Worm (Caenorhabditis elegans) whole organism, L2 larva: Measurements from ENCODE around the gene nhr-93.

Experiments used
- C34F6.9 ChIP-seq: fragments of 150-350 bp; optimal IDR thresholded peaks from 2 replicates; lab custom pipeline; 2014; ENCODE audit warnings: missing biosample characterization, missing genetic modification characterization
- F13H6.1 ChIP-seq: sonication (generic microtip); optimal IDR thresholded peaks from 2 replicates; lab custom pipeline; 2016; ENCODE audit warnings: missing genetic modification characterization, missing compliant biosample characterization
- R02D3.7 ChIP-seq: fragments of 150-350 bp; optimal IDR thresholded peaks from 2 replicates; lab custom pipeline; 2014; ENCODE audit warnings: missing biosample characterization, missing genetic modification characterization
- Y55F3AM.14 ChIP-seq: fragments of 200-800 bp; sonication (Bioruptor generic); optimal IDR thresholded peaks from 2 replicates; lab custom pipeline; 2018; ENCODE audit warnings: mild to moderate bottlenecking, missing genetic modification characterization, missing compliant biosample characterization
- ZK546.5 ChIP-seq: sonication (generic microtip); optimal IDR thresholded peaks from 2 replicates; lab custom pipeline; 2017; ENCODE audit warnings: missing biosample characterization, missing genetic modification characterization
- alr-1 ChIP-seq: fragments of 150-350 bp; optimal IDR thresholded peaks from 2 replicates; lab custom pipeline; 2014; ENCODE audit warnings: missing biosample characterization, missing genetic modification characterization
- aly-2 ChIP-seq: fragments of 150-350 bp; optimal IDR thresholded peaks from 2 replicates; lab custom pipeline; 2014; ENCODE audit warnings: missing biosample characterization, missing genetic modification characterization
- ama-1 ChIP-seq: fragments of 150-350 bp; optimal IDR thresholded peaks from 2 replicates; lab custom pipeline; 2018; ENCODE audit warnings: inconsistent platforms
- blmp-1 ChIP-seq: sonication (generic microtip); optimal IDR thresholded peaks from 2 replicates; lab custom pipeline; 2017; ENCODE audit warnings: missing genetic modification characterization, mild to moderate bottlenecking, missing compliant biosample characterization, antibody characterized with exemption, moderate library complexity; ENCODE audit not compliant: insufficient read depth
- ceh-16 ChIP-seq: fragments of 150-350 bp; optimal IDR thresholded peaks from 2 replicates; lab custom pipeline; 2014; ENCODE audit warnings: missing biosample characterization, missing genetic modification characterization
- ceh-82 ChIP-seq: fragments of 150-350 bp; optimal IDR thresholded peaks from 2 replicates; lab custom pipeline; 2014; ENCODE audit warnings: missing biosample characterization, missing genetic modification characterization
- crh-2 ChIP-seq: sonication (generic microtip); optimal IDR thresholded peaks from 2 replicates; lab custom pipeline; 2017; ENCODE audit warnings: missing biosample characterization, missing genetic modification characterization
- dmd-4 ChIP-seq: sonication (generic microtip); optimal IDR thresholded peaks from 2 replicates; lab custom pipeline; 2017; ENCODE audit warnings: missing biosample characterization, missing genetic modification characterization
- egl-27 ChIP-seq: sonication (generic microtip); optimal IDR thresholded peaks from 3 replicates; lab custom pipeline; 2017; ENCODE audit warnings: missing biosample characterization, missing genetic modification reagents, missing genetic modification characterization
- elt-1 ChIP-seq: fragments of 150-350 bp; optimal IDR thresholded peaks from 2 replicates; lab custom pipeline; 2014; ENCODE audit warnings: missing biosample characterization, missing genetic modification characterization
- elt-3 ChIP-seq: sonication (generic microtip); optimal IDR thresholded peaks from 2 replicates; lab custom pipeline; 2017; ENCODE audit warnings: missing biosample characterization, missing genetic modification characterization
- fos-1 ChIP-seq: fragments of 150-350 bp; optimal IDR thresholded peaks from 2 replicates; lab custom pipeline; 2014; ENCODE audit warnings: missing biosample characterization, missing genetic modification characterization
- gmeb-1 ChIP-seq: fragments of 150-350 bp; optimal IDR thresholded peaks from 2 replicates; lab custom pipeline; 2014; ENCODE audit warnings: missing biosample characterization, missing genetic modification characterization
- lin-11 ChIP-seq: fragments of 150-350 bp; sonication (generic microtip); optimal IDR thresholded peaks from 2 replicates; lab custom pipeline; 2014; ENCODE audit warnings: missing biosample characterization, missing genetic modification characterization, inconsistent platforms, mixed read lengths
- lin-13 ChIP-seq: fragments of 150-350 bp; optimal IDR thresholded peaks from 2 replicates; lab custom pipeline; 2014; ENCODE audit warnings: missing biosample characterization, missing genetic modification reagents, missing genetic modification characterization
- lin-39 ChIP-seq: fragments of 150-350 bp; optimal IDR thresholded peaks from 2 replicates; lab custom pipeline; 2014; ENCODE audit warnings: missing biosample characterization, missing genetic modification reagents, missing genetic modification characterization
- lsy-2 ChIP-seq, 2 experiments: fragments of 150-350 bp in 1 of 2; sonication (generic microtip) in 1 of 2; optimal IDR thresholded peaks; 2 replicates each; lab custom pipeline; 2014 to 2017; ENCODE audit warnings: missing biosample characterization in 2 of 2, missing genetic modification characterization in 2 of 2
- mab-5 ChIP-seq: fragments of 150-350 bp; optimal IDR thresholded peaks from 2 replicates; lab custom pipeline; 2014; ENCODE audit warnings: missing biosample characterization, missing genetic modification characterization
- mbf-1 ChIP-seq: sonication (generic microtip); optimal IDR thresholded peaks from 2 replicates; lab custom pipeline; 2017; ENCODE audit warnings: missing biosample characterization, missing genetic modification characterization
- mdl-1 ChIP-seq, 2 experiments: fragments of 150-350 bp in 1 of 2; sonication (generic microtip) in 1 of 2; optimal IDR thresholded peaks; 2 replicates each; lab custom pipeline; 2017; ENCODE audit warnings: missing biosample characterization in 2 of 2, missing genetic modification characterization in 2 of 2
- nhr-10 ChIP-seq: sonication (generic microtip); optimal IDR thresholded peaks from 2 replicates; lab custom pipeline; 2017; ENCODE audit warnings: missing biosample characterization, missing genetic modification characterization
- nhr-11 ChIP-seq: fragments of 150-350 bp; optimal IDR thresholded peaks from 2 replicates; lab custom pipeline; 2014; ENCODE audit warnings: missing biosample characterization, missing genetic modification characterization
- nhr-12 ChIP-seq: fragments of 150-350 bp; optimal IDR thresholded peaks from 2 replicates; lab custom pipeline; 2014; ENCODE audit warnings: missing biosample characterization, missing genetic modification characterization
- nhr-129 ChIP-seq: fragments of 150-350 bp; optimal IDR thresholded peaks from 2 replicates; lab custom pipeline; 2014; ENCODE audit warnings: missing biosample characterization, missing genetic modification characterization
- nhr-21 ChIP-seq: fragments of 150-350 bp; optimal IDR thresholded peaks from 2 replicates; lab custom pipeline; 2014; ENCODE audit warnings: missing biosample characterization, missing genetic modification characterization
- nhr-23 ChIP-seq: fragments of 150-350 bp; optimal IDR thresholded peaks from 2 replicates; lab custom pipeline; 2014; ENCODE audit warnings: missing biosample characterization, missing genetic modification reagents, missing genetic modification characterization
- nhr-237 ChIP-seq: fragments of 150-350 bp; optimal IDR thresholded peaks from 2 replicates; lab custom pipeline; 2014; ENCODE audit warnings: missing biosample characterization, missing genetic modification characterization
- nhr-25 ChIP-seq: fragments of 150-350 bp; sonication (generic microtip); optimal IDR thresholded peaks from 3 replicates; lab custom pipeline; 2014; ENCODE audit warnings: missing biosample characterization, missing genetic modification characterization
- nhr-6 ChIP-seq: fragments of 150-350 bp; optimal IDR thresholded peaks from 2 replicates; lab custom pipeline; 2014; ENCODE audit warnings: missing biosample characterization, missing genetic modification characterization
- nhr-77 ChIP-seq: fragments of 150-350 bp; optimal IDR thresholded peaks from 2 replicates; lab custom pipeline; 2014; ENCODE audit warnings: missing biosample characterization, missing genetic modification characterization
- peb-1 ChIP-seq: fragments of 150-350 bp; optimal IDR thresholded peaks from 2 replicates; lab custom pipeline; 2014; ENCODE audit warnings: missing biosample characterization, missing genetic modification characterization
- sem-4 ChIP-seq: fragments of 150-350 bp; optimal IDR thresholded peaks from 2 replicates; lab custom pipeline; 2014; ENCODE audit warnings: missing biosample characterization, missing genetic modification reagents, missing genetic modification characterization
- skn-1 ChIP-seq: sonication (generic microtip); optimal IDR thresholded peaks from 2 replicates; lab custom pipeline; 2017; ENCODE audit warnings: missing biosample characterization, missing genetic modification characterization
- sma-3 ChIP-seq: sonication (generic microtip); optimal IDR thresholded peaks from 2 replicates; lab custom pipeline; 2016; ENCODE audit warnings: missing genetic modification reagents, missing genetic modification characterization, missing compliant biosample characterization
- sma-9 ChIP-seq, 2 experiments: fragments of 150-350 bp in 1 of 2; sonication (generic microtip) in 1 of 2; optimal IDR thresholded peaks; 2 replicates each; lab custom pipeline; 2014 to 2016; ENCODE audit warnings: missing genetic modification characterization in 2 of 2, mild to moderate bottlenecking in 1 of 2, missing biosample characterization in 1 of 2, missing compliant biosample characterization in 1 of 2, missing genetic modification reagents in 1 of 2, moderate library complexity in 1 of 2
- snpc-4 ChIP-seq: fragments of 150-350 bp; optimal IDR thresholded peaks from 2 replicates; lab custom pipeline; 2014; ENCODE audit warnings: missing biosample characterization, missing genetic modification characterization
- unc-39 ChIP-seq: fragments of 150-350 bp; optimal IDR thresholded peaks from 2 replicates; lab custom pipeline; 2014; ENCODE audit warnings: missing biosample characterization, missing genetic modification characterization
- unc-55 ChIP-seq: fragments of 150-350 bp; sonication (generic microtip); optimal IDR thresholded peaks from 3 replicates; lab custom pipeline; 2014; ENCODE audit warnings: missing biosample characterization, missing genetic modification reagents, missing genetic modification characterization
- unc-62 ChIP-seq: fragments of 150-350 bp; optimal IDR thresholded peaks from 2 replicates; lab custom pipeline; 2014; ENCODE audit warnings: missing biosample characterization, missing genetic modification reagents, missing genetic modification characterization
- zag-1 ChIP-seq: fragments of 150-350 bp; optimal IDR thresholded peaks from 2 replicates; lab custom pipeline; 2014; ENCODE audit warnings: missing biosample characterization, missing genetic modification characterization
- ztf-1 ChIP-seq: fragments of 200-800 bp; sonication (Bioruptor generic); conservative IDR thresholded peaks from 2 replicates; pipeline ENCODE4 v1.3.6; 2022; ENCODE audit warnings: missing genetic modification characterization, missing compliant biosample characterization
- ztf-11 ChIP-seq: sonication (generic microtip); optimal IDR thresholded peaks from 2 replicates; lab custom pipeline; 2017; ENCODE audit warnings: missing biosample characterization, missing genetic modification characterization
- ztf-4 ChIP-seq: fragments of 150-350 bp; optimal IDR thresholded peaks from 2 replicates; lab custom pipeline; 2014; ENCODE audit warnings: missing biosample characterization, missing genetic modification characterization

nhr-93 gene

ce11 chrV:3581034-3581433 is 42.8 kb upstream of the nhr-93 start:
- TF ChIP-seq nhr-12 (tag; lab: Kevin White, UChicago) (no peak), nhr-129 (tag; lab: Kevin White, UChicago) (peak; percentile 11)

- TF ChIP-seq sem-4 (tag; lab: Kevin White, UChicago), result no peak
- TF ChIP-seq ceh-16, result no peak
- TF ChIP-seq fos-1 (tag; lab: Kevin White, UChicago), result peak; percentile 51
- TF ChIP-seq snpc-4 (tag; lab: Kevin White, UChicago), result no peak
- TF ChIP-seq dmd-4 (tag; lab: Kevin White, UChicago), result no peak
Observed at ce11 chrV:3580385-3580784, 42.2 kb upstream of the nhr-93 start.

- no peak for TF ChIP-seq nhr-23 (tag; lab: Kevin White, UChicago)
- TF ChIP-seq mab-5 (tag; lab: Kevin White, UChicago), result no peak
- no peak for TF ChIP-seq mdl-1 (tag; optimal IDR thresholded peaks at IDR 0.05; lab: Kevin White, UChicago)
- TF ChIP-seq peb-1 (tag; lab: Kevin White, UChicago), result no peak
- TF ChIP-seq unc-62 (GFP tag; lab: Kevin White, UChicago), result no peak
- TF ChIP-seq gmeb-1, result peak; percentile 51
- no peak for TF ChIP-seq zag-1
- no peak for TF ChIP-seq Y55F3AM.14
- TF ChIP-seq F13H6.1 (tag; lab: Kevin White, UChicago), result peak; percentile 44
- no peak for TF ChIP-seq elt-3 (tag; lab: Kevin White, UChicago)
- no peak for TF ChIP-seq ztf-11 (tag; lab: Kevin White, UChicago)
- TF ChIP-seq unc-39 (tag; lab: Kevin White, UChicago), result no peak
- TF ChIP-seq lsy-2 (tag; optimal IDR thresholded peaks at IDR 0.05; lab: Kevin White, UChicago), result peak in 1 of 2 experiments; percentile 61
- TF ChIP-seq unc-55 (GFP tag; lab: Kevin White, UChicago), result peak; percentile 55
- no peak for TF ChIP-seq dmd-4 (tag; lab: Kevin White, UChicago)
- TF ChIP-seq blmp-1 (tag; lab: Kevin White, UChicago), result no peak
- TF ChIP-seq sma-9 (GFP tag; optimal IDR thresholded peaks at IDR 0.05; lab: Kevin White, UChicago), result peak; percentile 75
- no peak for TF ChIP-seq sma-9 (tag; optimal IDR thresholded peaks at IDR 0.05; lab: Kevin White, UChicago)
- TF ChIP-seq alr-1 (tag; lab: Kevin White, UChicago), result no peak
- TF ChIP-seq nhr-25 (tag; lab: Kevin White, UChicago), result no peak
- peak; percentile 49 for TF ChIP-seq crh-2
- no peak for TF ChIP-seq R02D3.7
- TF ChIP-seq ceh-16, result no peak
- no peak for TF ChIP-seq ZK546.5 (tag; lab: Kevin White, UChicago)
- TF ChIP-seq ama-1 (lab: Kevin White, UChicago), result peak; percentile 57
- TF ChIP-seq C34F6.9 (tag; lab: Kevin White, UChicago), result peak; percentile 45
- TF ChIP-seq aly-2 (tag; lab: Kevin White, UChicago), result no peak
- TF ChIP-seq ceh-82, result no peak
- TF ChIP-seq nhr-11, result no peak
- peak; percentile 42 for TF ChIP-seq snpc-4 (tag; lab: Kevin White, UChicago)
- TF ChIP-seq sma-3 (GFP tag; lab: Kevin White, UChicago), result peak; percentile 9
- no peak for TF ChIP-seq ztf-4 (tag; lab: Kevin White, UChicago)
- TF ChIP-seq lin-11 (tag; lab: Kevin White, UChicago), result no peak
- peak; percentile 64 for TF ChIP-seq fos-1 (tag; lab: Kevin White, UChicago)
- TF ChIP-seq nhr-129 (tag; lab: Kevin White, UChicago), result peak; percentile 75
- no peak for TF ChIP-seq nhr-237 (tag; lab: Kevin White, UChicago)
- no peak for TF ChIP-seq nhr-6
- TF ChIP-seq lin-39 (tag; lab: Kevin White, UChicago), result no peak
- TF ChIP-seq ztf-1, result no peak
- no peak for TF ChIP-seq sem-4 (tag; lab: Kevin White, UChicago)
- peak; percentile 44 for TF ChIP-seq lin-13
- no peak for TF ChIP-seq skn-1 (tag; lab: Kevin White, UChicago)
- TF ChIP-seq mbf-1 (tag; lab: Kevin White, UChicago), result no peak
- no peak for TF ChIP-seq nhr-77 (tag; lab: Kevin White, UChicago)
- TF ChIP-seq egl-27 (tag; lab: Kevin White, UChicago), result no peak
- no peak for TF ChIP-seq nhr-10 (tag; lab: Kevin White, UChicago)
- TF ChIP-seq elt-1 (tag; lab: Kevin White, UChicago), result no peak
- TF ChIP-seq nhr-12 (tag; lab: Kevin White, UChicago), result no peak
- TF ChIP-seq nhr-21 (tag; lab: Kevin White, UChicago), result no peak
Observed at ce11 chrV:3579795-3580194, 41.6 kb upstream of the nhr-93 start.
